Fruit fly (Drosophila melanogaster): Measurements from ENCODE around the gene Rox8.

Rox8 gene

DNA sequence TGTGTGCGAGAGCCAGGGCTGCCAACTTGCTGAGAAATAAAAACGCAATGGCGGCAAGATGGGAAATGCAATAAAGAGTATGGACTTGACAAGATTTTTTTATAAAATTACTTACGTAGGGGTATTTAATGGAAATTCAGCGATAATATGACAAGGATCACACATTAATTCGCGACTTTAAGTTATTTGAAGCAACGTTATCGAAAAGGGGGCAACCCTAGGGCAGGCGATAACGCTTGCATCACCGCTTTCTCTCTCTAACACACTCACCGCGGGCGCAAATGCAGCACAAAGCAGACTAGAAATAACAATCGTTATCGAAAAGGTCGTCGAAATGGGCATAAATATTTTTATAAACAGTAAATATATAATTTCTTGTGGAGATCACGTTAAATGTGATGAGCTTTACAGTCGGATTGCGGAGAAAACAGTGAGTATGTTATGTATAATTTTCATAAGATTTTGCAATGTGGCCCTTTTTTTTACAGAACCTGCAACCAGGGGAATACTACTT is at the start of gene Rox8:
Gene Rox8 (minus strand): TSS at position 268 of the 514 bp plus-strand sequence.
- TF ChIP-seq psq (optimal IDR thresholded peaks at IDR 0.05) (no peak), Dll (optimal IDR thresholded peaks at IDR 0.05) (no peak), usp (GFP tag; optimal IDR thresholded peaks at IDR 0.05) (no peak), pan (optimal IDR thresholded peaks at IDR 0.05) (no peak), CG8478 (optimal IDR thresholded peaks at IDR 0.05) (no peak)

DNA sequence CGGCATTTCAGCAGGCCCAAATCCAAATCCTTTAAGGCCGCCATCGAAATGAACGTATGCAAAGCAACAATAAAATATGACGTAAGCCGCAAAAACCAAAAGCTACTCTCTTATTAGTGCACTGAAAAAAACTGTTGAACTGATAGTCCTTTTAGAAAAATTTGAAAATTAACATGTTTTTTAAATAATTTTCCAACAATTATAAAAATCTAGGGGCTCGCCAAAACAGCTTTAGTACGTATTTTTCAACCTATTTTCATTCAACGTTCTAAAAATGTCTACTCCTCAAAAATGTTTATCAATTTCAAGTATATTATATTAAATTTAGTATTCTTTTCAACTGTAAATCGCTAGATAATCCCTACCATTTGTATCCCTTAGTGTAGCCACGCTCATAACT is 45.4 kb upstream of the Rox8 start:
- TF ChIP-seq EcR (GFP tag; optimal IDR thresholded peaks at IDR 0.05) (no peak), psq (optimal IDR thresholded peaks at IDR 0.05) (no peak), pan (optimal IDR thresholded peaks at IDR 0.05) (no peak), Dll (optimal IDR thresholded peaks at IDR 0.05) (no peak), CG8478 (optimal IDR thresholded peaks at IDR 0.05) (no peak), usp (GFP tag; optimal IDR thresholded peaks at IDR 0.05) (no peak)

DNA sequence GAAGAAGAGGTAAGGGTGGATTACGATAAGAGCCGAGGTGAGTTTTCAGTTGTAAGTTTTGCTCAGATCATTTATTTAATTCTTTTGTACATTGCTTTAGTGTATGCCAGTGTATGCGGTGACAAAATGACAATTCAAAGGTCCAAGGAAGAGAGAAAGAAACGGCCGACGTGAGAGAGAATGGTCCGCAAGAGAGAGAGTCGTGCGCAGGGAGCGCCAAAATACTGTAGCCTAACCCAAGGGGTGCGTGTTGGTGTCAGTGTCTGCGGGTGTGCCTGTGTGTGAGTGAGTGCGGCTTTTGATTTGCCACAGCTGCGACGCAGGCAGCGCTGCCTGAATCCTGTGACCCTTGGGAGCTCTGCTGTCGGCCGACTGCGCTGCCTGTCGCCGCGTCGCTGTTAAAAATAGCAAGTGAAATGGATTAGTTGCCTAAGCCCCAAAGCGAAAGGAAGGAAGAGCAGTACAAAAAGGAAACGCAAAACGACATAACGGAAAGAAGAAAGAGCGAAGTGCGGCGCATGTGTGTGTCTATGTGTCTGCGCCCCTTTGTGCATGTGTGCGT is 44.6 kb upstream of the Rox8 start:
- TF ChIP-seq Dll (optimal IDR thresholded peaks at IDR 0.05) (no peak), pan (optimal IDR thresholded peaks at IDR 0.05) (no peak), usp (GFP tag; optimal IDR thresholded peaks at IDR 0.05) (no peak), EcR (GFP tag; optimal IDR thresholded peaks at IDR 0.05) (no peak), psq (optimal IDR thresholded peaks at IDR 0.05) (no peak), CG8478 (optimal IDR thresholded peaks at IDR 0.05) (no peak)

DNA sequence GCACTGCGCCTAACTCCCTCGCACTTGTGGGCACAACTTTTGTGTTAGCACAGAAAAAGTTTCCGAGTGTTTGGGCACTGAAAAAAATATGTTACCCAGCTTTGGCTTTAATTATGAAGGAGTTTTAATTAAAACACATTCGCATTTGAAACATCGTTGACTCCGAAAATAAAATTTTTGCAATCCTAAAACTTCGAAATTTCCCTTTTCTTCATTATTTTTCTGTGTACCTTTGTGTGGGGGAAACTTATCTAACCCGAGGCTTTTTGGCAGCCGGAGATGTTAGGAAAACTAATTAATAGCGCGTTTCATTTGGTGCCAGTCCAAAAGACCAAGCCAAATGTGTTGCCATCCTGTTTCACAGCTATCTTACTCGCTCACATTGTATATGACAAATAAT is 43.6 kb upstream of the Rox8 start:
- TF ChIP-seq pan (optimal IDR thresholded peaks at IDR 0.05): no peak
- no peak for TF ChIP-seq CG8478 (optimal IDR thresholded peaks at IDR 0.05)
- TF ChIP-seq psq (optimal IDR thresholded peaks at IDR 0.05): no peak
- no peak for TF ChIP-seq usp (GFP tag; optimal IDR thresholded peaks at IDR 0.05)
- no peak for TF ChIP-seq EcR (GFP tag; optimal IDR thresholded peaks at IDR 0.05)
- TF ChIP-seq Dll (optimal IDR thresholded peaks at IDR 0.05): no peak

DNA sequence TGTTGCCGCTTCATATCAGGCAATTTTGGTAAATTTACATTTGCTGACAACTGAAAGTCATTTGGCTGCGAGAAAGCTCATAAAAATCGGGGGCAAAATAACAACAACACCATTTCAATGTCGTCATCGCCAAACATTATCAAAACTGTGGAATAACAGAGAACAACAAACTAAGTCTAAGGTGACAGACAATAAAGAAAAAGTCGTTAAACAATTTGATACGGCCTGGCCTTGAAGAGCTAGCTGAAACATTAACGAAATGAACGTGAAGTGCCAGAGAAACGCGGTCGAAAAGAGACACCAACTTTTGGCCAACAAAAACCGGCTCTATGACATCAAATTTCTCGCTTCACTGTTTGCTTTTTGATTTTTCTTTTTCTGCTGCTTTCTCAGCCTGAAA is 42.1 kb upstream of the Rox8 start:
- TF ChIP-seq pan (optimal IDR thresholded peaks at IDR 0.05) (no peak), psq (optimal IDR thresholded peaks at IDR 0.05) (no peak), usp (GFP tag; optimal IDR thresholded peaks at IDR 0.05) (no peak), Dll (optimal IDR thresholded peaks at IDR 0.05) (no peak), CG8478 (optimal IDR thresholded peaks at IDR 0.05) (no peak), EcR (GFP tag; optimal IDR thresholded peaks at IDR 0.05) (no peak)

DNA sequence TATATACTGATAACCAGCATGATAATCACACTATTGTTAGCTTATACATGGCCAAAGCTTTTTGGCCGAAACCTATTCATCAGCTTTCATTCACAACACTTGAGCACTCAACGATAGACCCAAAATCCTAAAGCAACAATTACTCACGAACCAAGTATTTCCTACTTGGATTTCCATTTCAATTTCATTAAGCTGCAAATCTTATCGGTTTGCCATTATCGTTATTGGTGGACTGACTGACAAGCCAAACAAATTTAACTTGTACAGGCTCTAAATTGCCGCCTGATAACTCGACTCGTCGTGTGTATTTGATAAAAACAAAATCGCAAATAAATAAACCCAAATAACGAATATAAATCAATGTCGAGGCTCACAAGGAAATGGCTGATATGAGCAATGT is 36.9 kb upstream of the Rox8 start:
- TF ChIP-seq pan (optimal IDR thresholded peaks at IDR 0.05) (no peak), psq (optimal IDR thresholded peaks at IDR 0.05) (no peak), usp (GFP tag; optimal IDR thresholded peaks at IDR 0.05) (no peak), Dll (optimal IDR thresholded peaks at IDR 0.05) (no peak), EcR (GFP tag; optimal IDR thresholded peaks at IDR 0.05) (no peak), CG8478 (optimal IDR thresholded peaks at IDR 0.05) (no peak)

DNA sequence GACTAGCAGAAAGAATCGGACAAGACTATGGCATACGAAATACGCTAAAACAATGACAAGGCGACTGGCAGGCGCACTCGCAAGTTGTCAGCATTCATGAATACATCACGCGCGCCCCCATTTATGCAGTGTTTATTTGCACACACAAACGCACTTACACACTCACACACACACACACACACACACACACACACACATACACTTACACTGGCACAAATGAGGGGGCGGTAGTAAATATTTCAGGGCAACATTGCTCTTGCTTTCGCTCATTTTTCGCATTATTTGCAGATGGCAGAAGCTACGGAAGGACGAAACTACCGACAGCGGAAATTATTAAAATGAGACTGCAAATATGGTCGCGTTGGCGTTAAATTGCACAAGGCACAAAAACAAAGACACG is 31.5 kb upstream of the Rox8 start:
- no peak for TF ChIP-seq psq (optimal IDR thresholded peaks at IDR 0.05)
- no peak for TF ChIP-seq pan (optimal IDR thresholded peaks at IDR 0.05)
- TF ChIP-seq Dll (optimal IDR thresholded peaks at IDR 0.05): no peak
- TF ChIP-seq CG8478 (optimal IDR thresholded peaks at IDR 0.05): no peak
- TF ChIP-seq usp (GFP tag; optimal IDR thresholded peaks at IDR 0.05): no peak
- no peak for TF ChIP-seq EcR (GFP tag; optimal IDR thresholded peaks at IDR 0.05)

DNA sequence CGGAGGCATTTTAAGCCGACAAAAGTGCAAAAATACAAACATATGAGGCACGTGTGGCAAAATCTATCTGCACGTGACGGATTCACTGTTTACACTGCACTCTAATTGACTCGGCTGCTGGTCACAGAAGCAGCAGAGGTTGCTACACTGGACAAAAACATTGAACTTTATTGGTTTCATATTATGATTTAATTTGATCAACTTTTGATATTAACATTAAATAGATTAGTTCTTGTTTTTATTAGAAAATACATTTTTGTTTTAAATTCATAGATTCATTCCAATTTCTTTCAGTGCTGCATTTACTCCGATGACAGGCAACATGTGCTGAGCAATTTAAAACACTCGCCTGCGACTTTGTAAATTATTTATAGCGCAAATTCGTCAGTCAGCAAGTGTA is 31.0 kb upstream of the Rox8 start:
- TF ChIP-seq pan (optimal IDR thresholded peaks at IDR 0.05): no peak
- no peak for TF ChIP-seq EcR (GFP tag; optimal IDR thresholded peaks at IDR 0.05)
- no peak for TF ChIP-seq usp (GFP tag; optimal IDR thresholded peaks at IDR 0.05)
- TF ChIP-seq psq (optimal IDR thresholded peaks at IDR 0.05): no peak
- no peak for TF ChIP-seq CG8478 (optimal IDR thresholded peaks at IDR 0.05)
- TF ChIP-seq Dll (optimal IDR thresholded peaks at IDR 0.05): no peak

DNA sequence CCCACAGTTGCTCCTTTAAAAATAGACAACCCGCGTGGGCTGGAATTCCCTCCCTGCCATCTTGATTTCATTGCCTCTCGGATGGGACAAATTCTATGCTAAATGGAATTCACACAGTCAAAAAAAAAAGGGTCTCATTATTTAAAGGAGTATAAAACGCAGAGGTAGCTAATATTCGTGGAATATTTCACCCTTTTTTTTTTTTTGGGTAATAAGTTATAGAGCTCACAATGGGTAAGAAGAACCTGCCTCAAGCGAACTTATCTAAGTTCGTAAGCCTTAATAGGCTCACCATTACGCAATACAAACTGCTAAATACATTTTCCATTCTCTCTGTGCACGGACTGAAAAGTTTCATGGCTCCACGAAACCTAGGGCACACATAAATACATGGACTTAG is 25.6 kb upstream of the Rox8 start:
- no peak for TF ChIP-seq CG8478 (optimal IDR thresholded peaks at IDR 0.05)
- TF ChIP-seq EcR (GFP tag; optimal IDR thresholded peaks at IDR 0.05): no peak

DNA sequence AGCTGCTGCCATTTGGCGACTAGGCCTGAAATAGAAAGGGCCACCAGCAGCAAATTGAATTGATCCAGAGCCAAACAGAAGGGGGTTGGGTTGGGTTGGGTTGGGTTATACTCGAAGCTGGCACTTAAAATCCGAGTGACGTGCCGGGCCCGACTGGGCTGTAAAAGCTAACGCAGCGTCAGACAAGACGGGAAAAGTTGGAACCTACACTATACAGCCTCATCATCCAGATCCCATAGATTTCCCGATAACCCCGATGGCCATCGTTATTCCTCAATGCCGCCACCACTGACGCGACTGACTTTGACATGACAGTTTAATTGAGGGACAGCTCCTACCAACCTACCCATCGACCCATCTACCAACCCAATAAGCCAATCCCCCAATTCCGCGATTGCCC is 21.9 kb upstream of the Rox8 start:
- no peak for TF ChIP-seq Dll (optimal IDR thresholded peaks at IDR 0.05)
- no peak for TF ChIP-seq usp (GFP tag; optimal IDR thresholded peaks at IDR 0.05)
- no peak for TF ChIP-seq CG8478 (optimal IDR thresholded peaks at IDR 0.05)
- TF ChIP-seq pan (optimal IDR thresholded peaks at IDR 0.05): no peak
- TF ChIP-seq psq (optimal IDR thresholded peaks at IDR 0.05): no peak

DNA sequence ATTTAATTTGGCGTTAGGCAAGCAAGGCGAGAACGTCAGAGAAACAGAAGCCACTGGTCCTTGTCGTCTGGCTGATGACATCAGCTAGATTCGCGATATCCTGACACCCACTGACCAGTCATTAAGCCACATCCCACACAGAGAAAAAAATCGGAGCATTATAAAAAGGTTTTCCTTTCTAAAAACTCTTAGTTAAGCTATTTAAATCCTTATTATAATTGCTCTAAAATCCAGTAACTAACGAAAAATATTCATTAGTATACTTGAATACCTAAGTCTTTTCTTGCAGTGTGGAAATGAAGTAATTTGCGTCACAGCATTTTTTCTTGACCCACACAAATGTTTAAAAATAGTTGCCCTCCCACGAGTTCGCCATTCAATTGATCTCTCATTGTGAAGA is 20.8 kb upstream of the Rox8 start:
- no peak for TF ChIP-seq pan (optimal IDR thresholded peaks at IDR 0.05)
- TF ChIP-seq Dll (optimal IDR thresholded peaks at IDR 0.05): no peak
- TF ChIP-seq CG8478 (optimal IDR thresholded peaks at IDR 0.05): no peak
- TF ChIP-seq psq (optimal IDR thresholded peaks at IDR 0.05): no peak
- TF ChIP-seq EcR (GFP tag; optimal IDR thresholded peaks at IDR 0.05): no peak
- TF ChIP-seq usp (GFP tag; optimal IDR thresholded peaks at IDR 0.05): no peak

DNA sequence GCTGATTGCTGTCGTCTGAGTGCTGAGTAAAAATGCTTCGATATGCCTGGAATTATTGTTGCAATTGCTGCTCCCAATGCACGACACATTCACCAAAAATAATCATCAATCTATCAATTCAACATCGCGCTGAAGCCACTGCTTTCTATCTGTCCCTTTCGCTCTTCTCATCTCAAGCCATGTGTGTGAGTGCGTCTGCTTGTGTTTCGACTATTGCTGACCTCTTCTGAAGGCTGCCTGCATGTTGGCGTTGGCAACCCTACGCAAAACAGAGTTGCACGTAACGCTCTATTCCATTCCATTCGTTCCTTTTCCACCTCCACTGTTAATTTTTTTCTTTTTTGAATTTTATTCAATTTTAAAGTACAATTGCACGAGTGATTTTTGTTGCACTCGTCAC is 17.7 kb upstream of the Rox8 start:
- TF ChIP-seq EcR (GFP tag; optimal IDR thresholded peaks at IDR 0.05) (no peak), pan (optimal IDR thresholded peaks at IDR 0.05) (no peak), CG8478 (optimal IDR thresholded peaks at IDR 0.05) (no peak)

DNA sequence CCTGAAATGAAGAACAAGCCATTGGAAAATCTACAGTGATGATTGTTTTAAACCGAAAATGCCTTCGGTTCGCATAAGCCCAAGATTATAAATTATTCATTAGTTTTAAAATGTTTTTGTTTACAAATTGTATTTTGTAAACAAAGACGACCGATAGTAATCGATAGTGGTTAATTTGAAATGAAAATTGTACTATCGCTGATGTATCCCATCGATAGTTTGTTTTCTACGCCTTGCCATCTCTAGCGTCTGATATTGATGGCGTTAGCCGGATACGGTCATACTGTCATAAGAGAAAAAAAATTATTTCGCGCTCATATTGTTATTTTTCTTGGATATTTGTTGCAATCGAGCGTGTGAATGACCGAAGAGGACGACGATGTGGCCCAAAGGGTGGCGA is 10.0 kb upstream of the Rox8 start, which contains the start of gene SMC1:
Gene SMC1 (plus strand): TSS at position 247 of the 400 bp plus-strand sequence.
- TF ChIP-seq psq (optimal IDR thresholded peaks at IDR 0.05) (no peak), CG8478 (optimal IDR thresholded peaks at IDR 0.05) (no peak), usp (GFP tag; optimal IDR thresholded peaks at IDR 0.05) (no peak), EcR (GFP tag; optimal IDR thresholded peaks at IDR 0.05) (no peak)
